Fruit fly (Drosophila melanogaster): ENCODE results near the gene Hr78.

Gene Hr78

DNA sequence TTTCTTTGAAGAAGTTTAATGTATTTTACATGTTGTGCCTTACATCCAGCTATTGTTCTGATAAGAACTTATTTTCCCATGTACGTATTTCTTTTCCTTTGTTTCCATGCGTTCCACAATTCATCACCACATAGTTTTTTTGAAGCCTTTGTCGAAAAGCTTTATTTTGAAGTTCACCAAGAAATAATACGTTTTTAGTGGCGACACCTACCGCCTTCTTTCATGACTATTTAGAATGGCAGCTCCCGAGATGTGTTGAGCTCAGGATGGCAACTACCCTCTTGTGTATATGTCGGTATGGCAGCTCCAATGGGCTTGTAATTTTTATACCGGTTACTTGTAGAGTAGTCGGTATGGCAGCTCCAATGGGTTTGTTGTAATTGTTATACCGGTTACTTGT is 13.5 kb downstream of the Hr78 start:
- TF ChIP-seq Met (GFP tag; optimal IDR thresholded peaks at IDR 0.05) (no peak), CG31627 (GFP tag; optimal IDR thresholded peaks at IDR 0.05) (peak; percentile 2), dsx (GFP tag; optimal IDR thresholded peaks at IDR 0.05; ENCODE audit: poor library complexity, severe bottlenecking) (peak; percentile 2), Sox14 (GFP tag; optimal IDR thresholded peaks at IDR 0.05) (peak; percentile 56), Ets21C (GFP tag; optimal IDR thresholded peaks at IDR 0.05) (no peak), OdsH (GFP tag; optimal IDR thresholded peaks at IDR 0.05) (no peak)

DNA sequence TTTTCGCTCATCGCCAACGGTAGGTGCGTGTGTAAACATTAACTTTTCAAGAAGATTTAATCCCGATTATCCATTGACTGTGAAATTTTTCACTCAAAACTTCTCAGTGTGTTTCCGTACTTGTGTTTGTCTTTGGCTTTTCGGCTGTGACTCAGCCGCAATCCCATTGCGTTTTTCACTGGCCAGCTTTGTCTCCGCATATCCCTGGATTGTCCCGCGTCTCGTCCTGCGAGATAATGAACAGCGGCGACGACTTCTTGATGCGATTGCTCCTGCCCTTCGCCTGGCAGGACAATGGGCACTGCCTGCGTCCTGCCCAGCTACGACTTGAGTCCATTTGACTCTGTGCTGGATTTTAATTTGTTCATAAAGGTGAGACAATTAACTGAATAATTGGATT is 15.2 kb downstream of the Hr78 start:
- TF ChIP-seq Ets96B (tag; optimal IDR thresholded peaks at IDR 0.05) (no peak), net (GFP tag; optimal IDR thresholded peaks at IDR 0.05) (no peak), Hr4 (GFP tag; optimal IDR thresholded peaks at IDR 0.05) (no peak), CG3032 (tag; optimal IDR thresholded peaks at IDR 0.05) (no peak), CG10669 (GFP tag; optimal IDR thresholded peaks at IDR 0.05) (no peak), CG6854 (GFP tag; optimal IDR thresholded peaks at IDR 0.05) (no peak), Sox14 (GFP tag; optimal IDR thresholded peaks at IDR 0.05) (no peak), achi (GFP tag; optimal IDR thresholded peaks at IDR 0.05) (no peak), esn (GFP tag; optimal IDR thresholded peaks at IDR 0.05) (no peak)

DNA sequence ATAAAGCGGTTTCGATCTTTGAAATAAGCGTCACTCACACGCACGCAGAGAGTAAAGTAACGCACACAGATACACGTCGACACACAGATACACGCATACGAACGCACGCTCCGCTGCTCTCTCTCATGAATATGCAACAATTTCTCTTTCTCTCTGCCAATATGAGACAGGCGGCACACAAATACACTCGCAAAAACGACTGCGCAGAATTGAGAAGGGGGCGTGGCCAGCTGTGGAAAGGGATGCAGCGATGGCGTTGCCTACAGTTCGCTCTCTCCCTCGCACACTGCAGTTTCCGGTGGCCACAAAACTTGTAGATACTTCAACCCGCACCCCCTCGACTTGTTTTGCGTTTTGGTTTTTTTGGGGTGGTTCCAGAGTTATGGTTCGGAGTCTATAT is 17.7 kb downstream of the Hr78 start:
- TF ChIP-seq fkh (GFP tag; optimal IDR thresholded peaks at IDR 0.05) (peak; percentile 54), Eip78C (GFP tag) (peak; percentile 93), acj6 (GFP tag; optimal IDR thresholded peaks at IDR 0.05) (peak; percentile 73), CG8632 (GFP tag; optimal IDR thresholded peaks at IDR 0.05) (peak; percentile 64), CG3032 (tag; optimal IDR thresholded peaks at IDR 0.05) (no peak), CG11294 (GFP tag; IDR thresholded peaks at IDR 0.05) (no peak), CG7368 (GFP tag; optimal IDR thresholded peaks at IDR 0.05) (peak; percentile 87), esn (GFP tag; optimal IDR thresholded peaks at IDR 0.05) (peak; percentile 76), salr (GFP tag; optimal IDR thresholded peaks at IDR 0.05) (peak in 1 of 2 experiments; percentile 71), CG8319 (GFP tag; optimal IDR thresholded peaks at IDR 0.05) (peak; percentile 78), CG6808 (GFP tag; optimal IDR thresholded peaks at IDR 0.05) (peak; percentile 56), CG3919 (GFP tag; optimal IDR thresholded peaks at IDR 0.05) (peak; percentile 89), CG4318 (GFP tag; optimal IDR thresholded peaks at IDR 0.05) (no peak), CG10631 (GFP tag; optimal IDR thresholded peaks at IDR 0.05) (no peak), CG6276 (GFP tag; optimal IDR thresholded peaks at IDR 0.05) (no peak), CG10669 (GFP tag; optimal IDR thresholded peaks at IDR 0.05) (peak; percentile 55), pdm3 (GFP tag; optimal IDR thresholded peaks at IDR 0.05) (peak; percentile 73), CG31627 (GFP tag; optimal IDR thresholded peaks at IDR 0.05) (peak; percentile 57), Met (GFP tag; optimal IDR thresholded peaks at IDR 0.05) (peak; percentile 77), CG16779 (tag; optimal IDR thresholded peaks at IDR 0.05) (peak; percentile 48), Hr38 (GFP tag; optimal IDR thresholded peaks at IDR 0.05) (no peak), Ets96B (tag; optimal IDR thresholded peaks at IDR 0.05) (no peak), CG9139 (GFP tag; optimal IDR thresholded peaks at IDR 0.05) (peak; percentile 60), lz (GFP tag; optimal IDR thresholded peaks at IDR 0.05) (peak; percentile 71), svp (GFP tag) (no peak), Blimp-1 (GFP tag; optimal IDR thresholded peaks at IDR 0.05) (peak; percentile 53), CG34406 (GFP tag; optimal IDR thresholded peaks at IDR 0.05) (peak; percentile 77), Eip75B (GFP tag; optimal IDR thresholded peaks at IDR 0.05) (peak; percentile 73), net (GFP tag; optimal IDR thresholded peaks at IDR 0.05) (peak; percentile 83), CG11762 (GFP tag; optimal IDR thresholded peaks at IDR 0.05; ENCODE audit: insufficient read depth) (peak; percentile 63), vri (GFP tag; optimal IDR thresholded peaks at IDR 0.05) (no peak), CG1621 (tag; optimal IDR thresholded peaks at IDR 0.05) (peak; percentile 63), Ets21C (GFP tag; optimal IDR thresholded peaks at IDR 0.05) (peak; percentile 1), CG6163 (GFP tag; IDR thresholded peaks at IDR 0.05) (peak; percentile 87), CG6854 (GFP tag; optimal IDR thresholded peaks at IDR 0.05) (peak; percentile 92), fd85E (GFP tag; optimal IDR thresholded peaks at IDR 0.05) (peak; percentile 72), Gug (GFP tag; IDR thresholded peaks at IDR 0.05) (0 out of 2 replicates have a peak, but pooled peaks have one; percentile 10), ss (GFP tag; optimal IDR thresholded peaks at IDR 0.05) (peak; percentile 30 to 79), eg (GFP tag; IDR thresholded peaks at IDR 0.05) (peak; percentile 83), Hr4 (GFP tag; optimal IDR thresholded peaks at IDR 0.05) (peak; percentile 23), dsx (GFP tag; optimal IDR thresholded peaks at IDR 0.05; ENCODE audit: poor library complexity, severe bottlenecking) (peak; percentile 61), achi (GFP tag; optimal IDR thresholded peaks at IDR 0.05) (peak; percentile 76), Sox15 (GFP tag; optimal IDR thresholded peaks at IDR 0.05) (no peak), OdsH (GFP tag; optimal IDR thresholded peaks at IDR 0.05) (peak; percentile 73)

All from whole organism, prepupa.